Fruit fly (Drosophila melanogaster) whole organism, embryonic: Measurements from ENCODE around the gene Torsin.
A peak's percentile ranks its signal among the peaks of the same experiment; 100 is the strongest.

Experiments
- BtbVII ChIP-seq: fragments of 200-800 bp; sonication (Bioruptor generic); optimal IDR thresholded peaks from 3 replicates; lab custom pipeline; 2017; ENCODE audit warnings: missing biosample characterization, mild to moderate bottlenecking, missing genetic modification characterization
- CG10209 ChIP-seq: fragments of 200-800 bp; sonication (Bioruptor generic); optimal IDR thresholded peaks from 3 replicates; lab custom pipeline; 2017; ENCODE audit warnings: missing biosample characterization, mild to moderate bottlenecking, missing genetic modification characterization, missing genetic modification reagents
- CG10274 ChIP-seq: fragments of 200-800 bp; sonication (Bioruptor generic); optimal IDR thresholded peaks from 3 replicates; lab custom pipeline; 2017; ENCODE audit warnings: missing biosample characterization, mild to moderate bottlenecking, missing genetic modification characterization
- CG10366 ChIP-seq: fragments of 200-800 bp; sonication (Bioruptor generic); IDR thresholded peaks from 2 replicates; pipeline ENCODE4 v1.3.6; 2022; ENCODE audit warnings: missing biosample characterization, missing genetic modification characterization
- CG11695 ChIP-seq: fragments of 200-800 bp; sonication (Bioruptor generic); IDR thresholded peaks from 3 replicates; pipeline ENCODE4 v1.3.6; 2022; ENCODE audit warnings: missing biosample characterization, missing genetic modification characterization
- CG11696 ChIP-seq: fragments of 200-800 bp; sonication (Bioruptor generic); IDR thresholded peaks from 2 replicates; pipeline ENCODE4 v1.3.6; 2022; ENCODE audit warnings: missing biosample characterization, missing genetic modification characterization
- CG13287 ChIP-seq: fragments of 200-800 bp; sonication (Bioruptor generic); IDR thresholded peaks from 2 replicates; pipeline ENCODE4 v1.3.6; 2022; ENCODE audit warnings: missing biosample characterization, missing genetic modification characterization; ENCODE audit not compliant: partially characterized antibody
- CG14441 ChIP-seq: fragments of 200-800 bp; sonication (Bioruptor generic); IDR thresholded peaks from 2 replicates; pipeline ENCODE4 v1.3.6; 2022; ENCODE audit warnings: missing biosample characterization, missing genetic modification characterization
- CG16779 ChIP-seq: fragments of 200-800 bp; sonication (Bioruptor generic); IDR thresholded peaks from 2 replicates; pipeline ENCODE4 v1.3.6; 2022; ENCODE audit warnings: missing biosample characterization, missing genetic modification characterization
- CG17361 ChIP-seq: fragments of 200-800 bp; sonication (Bioruptor generic); IDR thresholded peaks from 3 replicates; pipeline ENCODE4 v1.3.6; 2022; ENCODE audit warnings: missing biosample characterization, missing genetic modification characterization
- CG17829 ChIP-seq: fragments of 200-800 bp; optimal IDR thresholded peaks from 2 replicates; lab custom pipeline; 2019; ENCODE audit warnings: missing biosample characterization, mild to moderate bottlenecking, missing genetic modification characterization, moderate library complexity
- CG1792 ChIP-seq: fragments of 200-800 bp; sonication (Bioruptor generic); optimal IDR thresholded peaks from 2 replicates; lab custom pipeline; 2016; ENCODE audit warnings: missing biosample characterization, missing genetic modification characterization
- CG18599 ChIP-seq: fragments of 200-800 bp; sonication (Bioruptor generic); optimal IDR thresholded peaks from 3 replicates; lab custom pipeline; 2017; ENCODE audit warnings: missing biosample characterization, missing genetic modification characterization, mild to moderate bottlenecking, moderate library complexity, missing genetic modification reagents
- CG7987 ChIP-seq: fragments of 200-800 bp; sonication (Bioruptor generic); optimal IDR thresholded peaks from 2 replicates; lab custom pipeline; 2018; ENCODE audit warnings: missing biosample characterization, mild to moderate bottlenecking, missing genetic modification characterization, moderate library complexity
- CG8089 ChIP-seq: fragments of 200-800 bp; sonication (Bioruptor generic); optimal IDR thresholded peaks from 3 replicates; lab custom pipeline; 2016; ENCODE audit warnings: missing biosample characterization, missing genetic modification characterization
- CG8281 ChIP-seq: fragments of 200-800 bp; sonication (Bioruptor generic); optimal IDR thresholded peaks from 2 replicates; lab custom pipeline; 2018; ENCODE audit warnings: missing biosample characterization, mild to moderate bottlenecking, missing genetic modification characterization, moderate library complexity
- CG8388 ChIP-seq: fragments of 200-800 bp; sonication (Bioruptor generic); optimal IDR thresholded peaks from 2 replicates; lab custom pipeline; 2019; ENCODE audit warnings: missing biosample characterization, mild to moderate bottlenecking, missing genetic modification characterization, moderate library complexity
- CG9437 ChIP-seq: fragments of 200-800 bp; sonication (Bioruptor generic); optimal IDR thresholded peaks from 2 replicates; lab custom pipeline; 2018; ENCODE audit warnings: missing biosample characterization, mild to moderate bottlenecking, missing genetic modification characterization
- D ChIP-seq, 2 experiments: fragments of 200-800 bp in 1 of 2; fragments of >200 bp in 1 of 2; sonication (Bioruptor generic) in 1 of 2; optimal IDR thresholded peaks; 2 replicates in 1 of 2; 3 replicates in 1 of 2; lab custom pipeline; 2017; ENCODE audit warnings: mild to moderate bottlenecking in 1 of 2, missing biosample characterization in 1 of 2, missing genetic modification characterization in 1 of 2, missing genetic modification reagents in 1 of 2
- Dad ChIP-seq: fragments of 200-800 bp; sonication (Bioruptor generic); optimal IDR thresholded peaks from 3 replicates; lab custom pipeline; 2016; ENCODE audit warnings: missing biosample characterization, missing genetic modification characterization
- HLH3B ChIP-seq: fragments of 200-800 bp; sonication (Bioruptor generic); IDR thresholded peaks from 2 replicates; pipeline ENCODE4 v1.3.6; 2022; ENCODE audit warnings: missing biosample characterization, missing genetic modification characterization
- HLH54F ChIP-seq: fragments of 200-800 bp; sonication (Bioruptor generic); optimal IDR thresholded peaks from 3 replicates; lab custom pipeline; 2016; ENCODE audit warnings: missing biosample characterization, missing genetic modification characterization
- Hmr ChIP-seq: fragments of 200-800 bp; sonication (Bioruptor generic); optimal IDR thresholded peaks from 3 replicates; lab custom pipeline; 2017; ENCODE audit warnings: mild to moderate bottlenecking, missing biosample characterization, missing genetic modification reagents, missing genetic modification characterization
- Hr51 ChIP-seq, 2 experiments: fragments of 200-800 bp; sonication (Bioruptor generic); optimal IDR thresholded peaks; 2 replicates in 1 of 2; 3 replicates in 1 of 2; lab custom pipeline; 2016 to 2018; ENCODE audit warnings: missing biosample characterization in 2 of 2, missing genetic modification characterization in 2 of 2, mild to moderate bottlenecking in 1 of 2, moderate library complexity in 1 of 2
- MTF-1 ChIP-seq: fragments of 200-800 bp; sonication (Bioruptor generic); optimal IDR thresholded peaks from 2 replicates; lab custom pipeline; 2018; ENCODE audit warnings: missing biosample characterization, mild to moderate bottlenecking, missing genetic modification characterization, borderline replicate concordance
- Mad ChIP-seq: fragments of 200-800 bp; sonication (Bioruptor generic); optimal IDR thresholded peaks from 2 replicates; lab custom pipeline; 2016; ENCODE audit warnings: missing biosample characterization, missing genetic modification characterization
- Meics ChIP-seq: fragments of 200-800 bp; sonication (Bioruptor generic); optimal IDR thresholded peaks from 2 replicates; lab custom pipeline; 2017; ENCODE audit warnings: missing biosample characterization, mild to moderate bottlenecking, missing genetic modification characterization
- PHDP ChIP-seq: fragments of 200-800 bp; sonication (Bioruptor generic); optimal IDR thresholded peaks from 3 replicates; lab custom pipeline; 2018; ENCODE audit warnings: missing biosample characterization, mild to moderate bottlenecking, missing genetic modification characterization, moderate library complexity
- Rfx ChIP-seq: fragments of 200-800 bp; sonication (Bioruptor generic); IDR thresholded peaks from 2 replicates; pipeline ENCODE4 v1.3.6; 2022; ENCODE audit warnings: missing biosample characterization, missing genetic modification characterization
- Scr ChIP-seq: fragments of 200-800 bp; sonication (Bioruptor generic); IDR thresholded peaks from 2 replicates; pipeline ENCODE4 v1.3.6; 2022; ENCODE audit warnings: missing biosample characterization, missing genetic modification characterization; ENCODE audit not compliant: partially characterized antibody
- Sin3A ChIP-seq: fragments of >200 bp; optimal IDR thresholded peaks from 2 replicates; lab custom pipeline; 2018
- Six4 ChIP-seq: fragments of 200-800 bp; sonication (Bioruptor generic); optimal IDR thresholded peaks from 2 replicates; lab custom pipeline; 2016; ENCODE audit warnings: missing biosample characterization, missing genetic modification characterization
- Sox102F ChIP-seq: fragments of 200-800 bp; sonication (Bioruptor generic); optimal IDR thresholded peaks from 2 replicates; lab custom pipeline; 2018; ENCODE audit warnings: missing biosample characterization, mild to moderate bottlenecking, missing genetic modification characterization, moderate library complexity
- Xrp1 ChIP-seq: fragments of 200-800 bp; sonication (Bioruptor generic); IDR thresholded peaks from 2 replicates; pipeline ENCODE4 v1.3.6; 2022; ENCODE audit warnings: missing biosample characterization, missing genetic modification characterization
- ase ChIP-seq: fragments of 200-800 bp; sonication (Bioruptor generic); IDR thresholded peaks from 3 replicates; pipeline ENCODE4 v1.3.6; 2022; ENCODE audit warnings: missing biosample characterization, missing genetic modification characterization
- cato ChIP-seq: fragments of 200-800 bp; sonication (Bioruptor generic); optimal IDR thresholded peaks from 2 replicates; lab custom pipeline; 2016; ENCODE audit warnings: missing biosample characterization, missing genetic modification characterization, borderline replicate concordance
- ci ChIP-seq: fragments of 200-800 bp; sonication (Bioruptor generic); IDR thresholded peaks from 3 replicates; pipeline ENCODE4 v1.3.6; 2022; ENCODE audit warnings: missing biosample characterization, missing genetic modification characterization
- cwo ChIP-seq: fragments of 200-800 bp; sonication (Bioruptor generic); optimal IDR thresholded peaks from 3 replicates; lab custom pipeline; 2017; ENCODE audit warnings: missing biosample characterization, missing genetic modification characterization, mild to moderate bottlenecking, moderate library complexity, missing genetic modification reagents
- danr ChIP-seq: fragments of 200-800 bp; sonication (Bioruptor generic); IDR thresholded peaks from 2 replicates; pipeline ENCODE4 v1.3.6; 2022; ENCODE audit warnings: missing biosample characterization, missing genetic modification characterization
- dmrt99B ChIP-seq: fragments of 200-800 bp; sonication (Bioruptor generic); optimal IDR thresholded peaks from 2 replicates; lab custom pipeline; 2018; ENCODE audit warnings: missing biosample characterization, mild to moderate bottlenecking, missing genetic modification characterization, moderate library complexity
- fd64A ChIP-seq: fragments of 200-800 bp; sonication (Bioruptor generic); optimal IDR thresholded peaks from 3 replicates; lab custom pipeline; 2018; ENCODE audit warnings: missing biosample characterization, mild to moderate bottlenecking, missing genetic modification characterization
- lov ChIP-seq, 2 experiments: fragments of 200-800 bp in 1 of 2; fragments of >200 bp in 1 of 2; sonication (Bioruptor generic) in 1 of 2; IDR thresholded peaks in 1 of 2; optimal IDR thresholded peaks in 1 of 2; 2 replicates in 1 of 2; 3 replicates in 1 of 2; pipeline versions ENCODE4 v1.3.6 to Lab custom; 2017 to 2022; ENCODE audit warnings: missing biosample characterization in 1 of 2, missing genetic modification characterization in 1 of 2
- nerfin-1 ChIP-seq: fragments of 200-800 bp; sonication (Bioruptor generic); optimal IDR thresholded peaks from 3 replicates; lab custom pipeline; 2019; ENCODE audit warnings: missing biosample characterization, mild to moderate bottlenecking, missing genetic modification characterization, moderate library complexity
- sima ChIP-seq: fragments of 200-800 bp; sonication (Bioruptor generic); optimal IDR thresholded peaks from 2 replicates; lab custom pipeline; 2016; ENCODE audit warnings: missing biosample characterization, missing genetic modification characterization
- tll ChIP-seq, 2 experiments: fragments of 200-800 bp in 1 of 2; fragments of >200 bp in 1 of 2; sonication (Bioruptor generic) in 1 of 2; optimal IDR thresholded peaks; 2 replicates each; lab custom pipeline; 2017 to 2019; ENCODE audit warnings: missing biosample characterization in 2 of 2, missing genetic modification characterization in 2 of 2, mild to moderate bottlenecking in 1 of 2, moderate library complexity in 1 of 2
- twi ChIP-seq: fragments of 200-800 bp; optimal IDR thresholded peaks from 2 replicates; lab custom pipeline; 2019; ENCODE audit warnings: missing biosample characterization, mild to moderate bottlenecking, missing genetic modification characterization, moderate library complexity

Torsin gene

DNA sequence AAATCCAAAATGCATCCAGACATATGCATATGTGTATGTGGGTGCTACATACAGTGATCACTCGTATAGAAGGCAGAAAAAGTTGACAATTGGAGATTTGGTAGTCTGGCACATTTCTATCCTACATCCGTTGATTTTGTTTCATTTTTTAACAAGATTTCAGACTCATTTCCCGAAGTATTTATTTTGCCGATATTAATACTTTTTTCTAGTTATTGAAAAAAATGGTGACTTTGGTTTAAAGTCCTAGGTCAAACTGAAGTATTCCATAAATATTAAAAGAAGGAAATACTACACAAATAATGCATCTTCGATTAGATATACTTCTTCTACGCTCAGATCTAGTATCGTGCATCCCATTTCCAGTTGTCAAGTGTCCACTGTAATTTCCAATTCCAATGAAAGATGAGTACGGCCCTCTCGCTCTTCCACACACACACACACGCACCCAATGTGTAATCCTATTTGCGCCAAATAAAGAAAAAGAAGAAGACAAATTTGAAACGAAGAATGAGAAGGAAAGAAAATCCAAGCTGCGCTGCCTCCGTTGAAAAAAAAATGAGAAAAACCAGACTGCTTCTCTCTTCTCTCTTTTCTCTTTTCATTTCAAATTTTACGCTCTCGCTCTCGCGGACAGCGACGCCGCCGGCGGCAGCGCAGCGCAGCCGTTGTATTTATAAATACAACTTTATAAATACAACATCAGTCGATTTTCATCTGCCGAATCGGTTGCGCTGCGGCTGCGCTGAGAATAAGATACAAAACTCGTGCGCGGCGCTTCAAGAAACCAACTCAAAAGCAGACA is 32.8 kb downstream of the Torsin start, which contains the start of gene peb (continued):
- TF ChIP-seq CG18599 (GFP tag; lab: Kevin White, UChicago) (peak; percentile 7), PHDP (no peak), CG16779 (GFP tag; lab: Robert Waterston, UW) (no peak), Scr (0 out of 2 replicates have a peak, but pooled peaks have one; percentile 22), CG7987 (GFP tag; lab: Kevin White, UChicago) (no peak), Hmr (GFP tag; lab: Kevin White, UChicago) (no peak), CG10274 (no peak), Rfx (peak; percentile 21; the same call in 1 of the 2 replicates), twi (tag; lab: Kevin White, UChicago) (peak; percentile 50), CG11696 (GFP tag; lab: Robert Waterston, UW) (no peak), CG10209 (peak; percentile 33), HLH3B (GFP tag; lab: Robert Waterston, UW) (peak; percentile 37; the same call in 1 of the 2 replicates), cato (GFP tag; lab: Kevin White, UChicago) (peak; percentile 26), BtbVII (GFP tag; lab: Kevin White, UChicago) (no peak), sima (GFP tag; lab: Kevin White, UChicago) (no peak), CG11695 (GFP tag; lab: Robert Waterston, UW) (0 out of 3 replicates have a peak, but pooled peaks have one; percentile 36), CG8089 (GFP tag; lab: Kevin White, UChicago) (peak; percentile 18), Six4 (peak; percentile 47), lov (optimal IDR thresholded peaks at IDR 0.05; lab: Kevin White, UChicago) (no peak), lov (GFP tag; IDR thresholded peaks at IDR 0.05; lab: Robert Waterston, UW) (no peak), danr (GFP tag; lab: Robert Waterston, UW) (0 out of 2 replicates have a peak, but pooled peaks have one; percentile 13), fd64A (no peak), Sox102F (GFP tag; lab: Kevin White, UChicago) (peak; percentile 27), Hr51 (GFP tag; optimal IDR thresholded peaks at IDR 0.05; lab: Kevin White, UChicago) (peak in 1 of 2 experiments; percentile 24), D (optimal IDR thresholded peaks at IDR 0.05; lab: Kevin White, UChicago) (no peak), D (GFP tag; optimal IDR thresholded peaks at IDR 0.05; lab: Kevin White, UChicago) (peak; percentile 67), CG13287 (peak; percentile 45; the same call in 1 of the 2 replicates), CG17361 (GFP tag; lab: Robert Waterston, UW) (peak; percentile 83; the same call in 2 of the 3 replicates), Dad (GFP tag; lab: Kevin White, UChicago) (peak; percentile 21), CG17829 (tag; lab: Kevin White, UChicago) (peak; percentile 59)
- TF ChIP-seq, all 482 proteins: peak for 202

dm6 chrX:4615684-4616292 is 34.0 kb downstream of the Torsin start:
- TF ChIP-seq MTF-1 (GFP tag; lab: Kevin White, UChicago) (no peak), Meics (GFP tag; lab: Kevin White, UChicago) (no peak), Mad (no peak), Sin3A (lab: Kevin White, UChicago) (no peak), CG8388 (no peak), CG1792 (GFP tag; lab: Kevin White, UChicago) (no peak), CG8281 (tag; lab: Kevin White, UChicago) (no peak), Sox102F (GFP tag; lab: Kevin White, UChicago) (peak; percentile 1), cwo (GFP tag; lab: Kevin White, UChicago) (no peak), CG10366 (no peak), HLH54F (GFP tag; lab: Kevin White, UChicago) (no peak), nerfin-1 (tag; lab: Kevin White, UChicago) (no peak), Xrp1 (GFP tag; lab: Robert Waterston, UW) (peak; percentile 23; the same call in 1 of the 2 replicates), CG17829 (tag; lab: Kevin White, UChicago) (no peak), dmrt99B (tag; lab: Kevin White, UChicago) (peak; percentile 3), ase (GFP tag; lab: Robert Waterston, UW) (no peak), CG9437 (no peak), CG14441 (GFP tag; lab: Robert Waterston, UW) (0 out of 2 replicates have a peak, but pooled peaks have one; percentile 43), tll (GFP tag; optimal IDR thresholded peaks at IDR 0.05; lab: Kevin White, UChicago) (no peak), ci (GFP tag; lab: Robert Waterston, UW) (no peak)
